Worm (Caenorhabditis elegans) whole organism, early embryonic: Measurements from ENCODE around the gene unc-7.

Experiments
- B0310.2 ChIP-seq: sonication (generic microtip); optimal IDR thresholded peaks from 2 replicates; lab custom pipeline; 2016; ENCODE audit warnings: mild to moderate bottlenecking, missing genetic modification characterization, missing compliant biosample characterization
- F13C5.2 ChIP-seq: sonication (generic microtip); optimal IDR thresholded peaks from 2 replicates; lab custom pipeline; 2017; ENCODE audit warnings: mild to moderate bottlenecking, missing genetic modification characterization, inconsistent platforms, missing compliant biosample characterization
- aly-1 ChIP-seq: sonication (generic microtip); optimal IDR thresholded peaks from 2 replicates; lab custom pipeline; 2016; ENCODE audit warnings: missing genetic modification characterization, missing compliant biosample characterization
- ama-1 ChIP-seq: fragments of 150-350 bp; optimal IDR thresholded peaks from 2 replicates; lab custom pipeline; 2014
- ceh-13 ChIP-seq: fragments of 200-800 bp; sonication (Bioruptor generic); optimal IDR thresholded peaks from 2 replicates; lab custom pipeline; 2018; ENCODE audit warnings: mild to moderate bottlenecking, missing genetic modification characterization, missing compliant biosample characterization
- ceh-36 ChIP-seq: sonication (generic microtip); optimal IDR thresholded peaks from 2 replicates; lab custom pipeline; 2016; ENCODE audit warnings: missing genetic modification characterization, inconsistent platforms, missing compliant biosample characterization
- ets-7 ChIP-seq: sonication (generic microtip); optimal IDR thresholded peaks from 2 replicates; lab custom pipeline; 2016; ENCODE audit warnings: missing genotype, missing genetic modification characterization, missing compliant biosample characterization
- flt-1 ChIP-seq: fragments of 200-800 bp; sonication (Bioruptor generic); IDR thresholded peaks from 2 replicates; pipeline ENCODE4 v1.3.6; 2022; ENCODE audit warnings: missing genetic modification characterization, missing compliant biosample characterization
- hmbx-1 ChIP-seq: sonication (generic microtip); optimal IDR thresholded peaks from 2 replicates; lab custom pipeline; 2016; ENCODE audit warnings: mild to moderate bottlenecking, missing genetic modification characterization, missing compliant biosample characterization
- hmg-4 ChIP-seq: fragments of 200-800 bp; sonication (Bioruptor generic); optimal IDR thresholded peaks from 2 replicates; lab custom pipeline; 2018; ENCODE audit warnings: mild to moderate bottlenecking, missing genetic modification characterization, missing compliant biosample characterization
- hnd-1 ChIP-seq: sonication (generic microtip); optimal IDR thresholded peaks from 2 replicates; lab custom pipeline; 2016; ENCODE audit warnings: missing genetic modification characterization, missing compliant biosample characterization
- pes-1 ChIP-seq: fragments of 200-800 bp; sonication (Bioruptor generic); IDR thresholded peaks from 2 replicates; pipeline ENCODE4 v1.3.6; 2022; ENCODE audit warnings: missing genetic modification reagents, missing genetic modification characterization, missing compliant biosample characterization
- scrt-1 ChIP-seq: fragments of 200-800 bp; sonication (Bioruptor generic); IDR thresholded peaks from 2 replicates; pipeline ENCODE4 v1.3.6; 2022; ENCODE audit warnings: missing genetic modification characterization, missing compliant biosample characterization
- sea-1 ChIP-seq: fragments of 200-800 bp; sonication (Bioruptor generic); conservative IDR thresholded peaks from 2 replicates; pipeline ENCODE4 v1.3.6; 2022; ENCODE audit warnings: missing genetic modification characterization, missing compliant biosample characterization
- tbx-11 ChIP-seq: fragments of 200-800 bp; sonication (Bioruptor generic); IDR thresholded peaks from 2 replicates; pipeline ENCODE4 v1.3.6; 2022; ENCODE audit warnings: missing genetic modification characterization, missing compliant biosample characterization
- tbx-37 ChIP-seq: fragments of 200-800 bp; sonication (Bioruptor generic); conservative IDR thresholded peaks from 2 replicates; pipeline ENCODE4 v1.3.6; 2022; ENCODE audit warnings: missing genetic modification reagents, missing genetic modification characterization, missing compliant biosample characterization
- tra-4 ChIP-seq: sonication (generic microtip); optimal IDR thresholded peaks from 2 replicates; lab custom pipeline; 2017; ENCODE audit warnings: missing genetic modification characterization, missing compliant biosample characterization

Gene unc-7

DNA sequence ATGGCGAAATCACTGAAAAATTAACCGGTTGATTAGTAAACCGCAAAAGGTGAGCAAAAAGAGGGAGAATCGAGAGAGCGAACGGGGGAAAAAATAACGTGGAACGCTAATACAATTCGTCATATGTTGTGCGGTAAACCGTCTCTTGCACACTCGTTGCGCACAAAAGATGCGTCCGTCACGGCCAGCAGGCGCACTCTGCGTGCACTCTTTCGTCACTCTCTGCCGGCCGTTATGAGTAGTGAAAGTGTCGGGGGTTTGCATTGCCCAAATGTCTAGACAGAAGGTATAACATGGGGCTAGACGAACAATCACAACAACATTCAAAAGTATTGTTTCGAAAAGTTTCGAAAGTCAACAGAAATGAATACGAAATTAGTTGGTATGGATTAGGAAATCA is 33.9 kb upstream of the unc-7 start, which contains the start of gene pkhm-2:
Gene pkhm-2, minus strand, starts transcription at position 12 of the 400 bp plus-strand sequence.
- TF ChIP-seq tbx-11 (GFP tag; lab: Robert Waterston, UW) (peak; percentile 50; the same call in 1 of the 2 replicates), flt-1 (GFP tag; lab: Robert Waterston, UW) (no peak), hmg-4 (GFP tag; lab: Kevin White, UChicago) (peak; percentile 83), sea-1 (peak; percentile 62; the same call in 1 of the 2 replicates), ceh-13 (GFP tag; lab: Kevin White, UChicago) (no peak), hmbx-1 (no peak), hnd-1 (no peak), F13C5.2 (tag; lab: Kevin White, UChicago) (peak; percentile 77), aly-1 (tag; lab: Kevin White, UChicago) (no peak), tbx-37 (peak; percentile 30; the same call in 1 of the 2 replicates)

DNA sequence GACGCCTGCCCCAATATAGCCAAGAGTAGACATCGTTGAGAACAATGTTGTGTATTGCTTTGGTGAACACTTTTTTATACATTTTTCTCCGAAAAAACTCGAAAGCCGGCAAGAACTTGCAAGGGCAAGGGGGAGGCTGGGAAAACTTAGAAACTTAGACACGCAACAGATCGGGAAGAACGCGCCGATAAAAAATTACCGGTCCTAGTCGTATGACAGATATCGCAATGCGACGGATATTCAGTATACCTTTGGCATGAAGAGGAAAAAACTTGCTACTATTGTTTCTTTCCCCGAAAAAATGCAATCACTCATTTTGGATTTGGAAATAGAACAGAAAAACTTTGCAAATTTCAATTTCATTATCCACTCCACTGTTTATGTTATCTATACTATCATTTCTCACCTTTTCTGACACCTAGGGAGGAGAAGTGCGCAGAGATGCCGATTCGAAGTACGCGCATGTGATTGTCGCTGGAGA is 28.9 kb upstream of the unc-7 start, which contains the start of gene col-41:
Gene col-41, minus strand, starts transcription at position 51 of the 481 bp plus-strand sequence.
- TF ChIP-seq ceh-13 (GFP tag; lab: Kevin White, UChicago) = no peak
- TF ChIP-seq flt-1 (GFP tag; lab: Robert Waterston, UW) = no peak
- TF ChIP-seq hnd-1 = no peak
- TF ChIP-seq B0310.2 (tag; lab: Kevin White, UChicago) = no peak
- no peak for TF ChIP-seq ets-7
- TF ChIP-seq aly-1 (tag; lab: Kevin White, UChicago) = no peak
- no peak for TF ChIP-seq tbx-37
- no peak for TF ChIP-seq tra-4
- TF ChIP-seq hmg-4 (GFP tag; lab: Kevin White, UChicago) = no peak
- TF ChIP-seq ama-1 (lab: Kevin White, UChicago) = no peak

DNA sequence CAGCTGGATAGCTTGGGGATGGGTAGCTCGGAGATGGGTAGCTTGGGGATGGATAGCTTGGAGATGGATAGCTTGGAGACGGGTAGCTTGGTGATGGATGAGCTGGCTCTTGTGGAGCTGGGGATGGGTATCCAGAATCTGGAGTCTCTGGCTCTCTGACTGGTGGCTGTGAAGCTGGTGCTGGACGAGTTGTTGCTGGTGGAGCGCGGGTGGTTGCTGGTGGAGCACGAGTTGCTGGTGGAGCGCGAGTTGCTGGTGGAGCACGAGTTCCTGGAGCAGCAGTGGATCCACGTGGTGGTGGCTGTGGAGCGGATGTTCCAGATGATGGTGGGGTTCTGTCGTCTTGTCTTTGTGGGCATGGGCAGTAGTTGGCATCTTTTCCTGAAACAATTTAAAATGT is 27.7 kb upstream of the unc-7 start:
- TF ChIP-seq B0310.2 (tag; lab: Kevin White, UChicago) (no peak), ceh-36 (tag; lab: Kevin White, UChicago) (no peak), F13C5.2 (tag; lab: Kevin White, UChicago) (no peak), tra-4 (no peak), sea-1 (no peak), aly-1 (tag; lab: Kevin White, UChicago) (no peak), hmg-4 (GFP tag; lab: Kevin White, UChicago) (no peak), hnd-1 (no peak), ama-1 (lab: Kevin White, UChicago) (no peak), scrt-1 (GFP tag; lab: Robert Waterston, UW) (no peak), ceh-13 (GFP tag; lab: Kevin White, UChicago) (no peak), flt-1 (GFP tag; lab: Robert Waterston, UW) (no peak), ets-7 (no peak), hmbx-1 (no peak), pes-1 (GFP tag; lab: Robert Waterston, UW) (no peak), tbx-11 (GFP tag; lab: Robert Waterston, UW) (no peak)

DNA sequence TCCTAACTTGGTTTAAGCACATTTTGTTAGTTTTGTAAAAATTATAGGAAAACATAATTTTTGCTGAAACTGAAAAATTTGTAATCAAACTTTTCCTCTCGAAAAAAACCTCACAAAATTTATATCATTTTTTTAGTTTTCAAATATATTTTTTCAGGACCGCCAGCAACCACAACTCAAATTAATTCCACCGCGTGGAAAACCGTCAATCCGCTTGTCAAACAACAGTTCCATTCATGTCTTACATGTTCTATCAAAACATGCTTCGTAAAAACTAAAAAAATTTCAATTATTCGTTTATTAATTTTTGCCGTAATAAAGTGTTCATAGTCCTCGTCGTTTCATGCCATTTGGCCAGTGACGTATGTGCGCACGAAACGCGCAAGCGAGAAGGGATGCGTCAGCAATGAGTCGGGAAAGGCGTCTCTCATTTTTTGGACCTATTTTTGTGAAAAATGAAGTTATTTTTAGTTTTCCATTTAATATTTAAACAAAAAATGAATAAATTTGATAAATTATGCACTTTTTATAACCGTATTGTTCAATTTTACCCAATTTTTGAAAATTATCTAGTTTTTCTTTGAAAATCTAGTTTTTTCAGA is 25.9 kb upstream of the unc-7 start, which contains the start of gene ucr-2.2:
Gene ucr-2.2, plus strand, starts transcription at position 602 of the 602 bp plus-strand sequence.
- TF ChIP-seq tbx-11 (GFP tag; lab: Robert Waterston, UW) (0 out of 2 replicates have a peak, but pooled peaks have one; percentile 40), sea-1 (no peak), pes-1 (GFP tag; lab: Robert Waterston, UW) (peak; percentile 48; the same call in 1 of the 2 replicates), F13C5.2 (tag; lab: Kevin White, UChicago) (peak; percentile 79)

DNA sequence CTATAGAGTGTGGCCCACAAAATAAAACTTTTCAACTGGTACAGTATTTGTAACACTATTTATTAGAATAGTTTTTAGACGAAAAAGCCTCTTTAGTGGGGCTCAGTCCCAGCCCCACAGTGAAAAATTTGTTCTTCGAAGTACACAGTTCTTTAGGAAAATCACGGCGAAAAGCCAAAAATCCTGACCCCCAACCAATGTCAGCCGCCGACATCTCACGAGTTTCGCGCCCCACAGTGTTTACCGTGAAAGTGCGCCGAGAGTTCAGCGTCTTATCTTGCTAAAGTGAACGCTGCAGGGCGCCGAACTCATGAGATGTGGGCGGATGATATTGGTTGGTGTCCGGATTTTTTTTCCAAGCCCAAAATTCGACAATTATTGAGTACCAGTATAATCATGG is 23.4 kb upstream of the unc-7 start:
- TF ChIP-seq ceh-36 (tag; lab: Kevin White, UChicago) (no peak), pes-1 (GFP tag; lab: Robert Waterston, UW) (no peak), hmbx-1 (no peak), sea-1 (no peak), hmg-4 (GFP tag; lab: Kevin White, UChicago) (no peak), F13C5.2 (tag; lab: Kevin White, UChicago) (no peak), aly-1 (tag; lab: Kevin White, UChicago) (no peak), tbx-11 (GFP tag; lab: Robert Waterston, UW) (no peak), tbx-37 (no peak), ets-7 (no peak), hnd-1 (no peak), scrt-1 (GFP tag; lab: Robert Waterston, UW) (no peak), ama-1 (lab: Kevin White, UChicago) (no peak), flt-1 (GFP tag; lab: Robert Waterston, UW) (no peak), tra-4 (no peak)

DNA sequence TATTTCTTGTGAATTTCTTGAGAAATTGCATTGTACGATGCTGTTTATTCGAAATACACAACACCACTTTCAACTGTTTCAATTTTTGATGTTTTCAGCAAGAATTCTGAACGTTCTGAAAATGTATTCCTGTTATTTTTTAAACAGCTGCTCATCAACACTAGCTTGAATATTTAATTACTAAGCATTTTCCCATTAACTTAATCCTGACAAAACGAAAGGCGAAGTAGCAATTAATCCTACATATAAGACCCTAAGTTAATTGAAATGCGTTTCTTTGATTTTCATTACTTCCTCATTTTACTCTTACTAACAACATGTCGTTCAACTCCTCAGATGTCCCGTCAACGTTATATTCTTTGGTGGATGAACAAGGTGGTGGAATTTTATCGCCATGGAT is 20.9 kb upstream of the unc-7 start, which contains the start of gene ocr-3:
Gene ocr-3, plus strand, starts transcription at position 301 of the 400 bp plus-strand sequence.
- TF ChIP-seq ama-1 (lab: Kevin White, UChicago) = no peak
- no peak for TF ChIP-seq sea-1
- no peak for TF ChIP-seq ceh-36 (tag; lab: Kevin White, UChicago)
- TF ChIP-seq F13C5.2 (tag; lab: Kevin White, UChicago) = no peak
- no peak for TF ChIP-seq tra-4
- no peak for TF ChIP-seq tbx-37
- no peak for TF ChIP-seq pes-1 (GFP tag; lab: Robert Waterston, UW)
- no peak for TF ChIP-seq B0310.2 (tag; lab: Kevin White, UChicago)
- no peak for TF ChIP-seq hmg-4 (GFP tag; lab: Kevin White, UChicago)
- TF ChIP-seq flt-1 (GFP tag; lab: Robert Waterston, UW) = no peak
- no peak for TF ChIP-seq aly-1 (tag; lab: Kevin White, UChicago)
- no peak for TF ChIP-seq hmbx-1
- no peak for TF ChIP-seq scrt-1 (GFP tag; lab: Robert Waterston, UW)
- no peak for TF ChIP-seq tbx-11 (GFP tag; lab: Robert Waterston, UW)
- TF ChIP-seq hnd-1 = no peak
- TF ChIP-seq ets-7 = no peak
- TF ChIP-seq ceh-13 (GFP tag; lab: Kevin White, UChicago) = no peak

DNA sequence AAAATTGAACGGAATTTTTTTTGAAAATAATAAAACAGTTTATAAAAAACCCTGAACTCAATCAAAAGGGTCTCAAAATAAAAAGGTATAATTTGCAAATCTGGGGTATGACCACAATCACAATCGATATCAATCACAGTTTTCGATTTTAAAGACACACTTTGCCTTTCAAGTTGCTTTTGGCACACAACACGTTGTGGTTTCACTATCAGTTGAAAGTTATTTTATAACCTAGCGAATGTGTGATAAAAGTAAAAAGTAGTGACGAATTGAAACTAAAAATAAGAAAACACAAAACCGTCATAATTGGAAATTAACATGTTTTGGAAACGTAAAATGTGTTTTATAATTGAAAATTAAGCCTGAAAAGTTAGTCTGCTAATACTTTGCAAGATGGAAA is 20.2 kb upstream of the unc-7 start:
- TF ChIP-seq tra-4 (no peak), pes-1 (GFP tag; lab: Robert Waterston, UW) (no peak)
